Fruit fly (Drosophila melanogaster): Measurements from ENCODE around the gene IleRS.
A peak's percentile ranks its signal among the peaks of the same experiment; 100 is the strongest.

DNA sequence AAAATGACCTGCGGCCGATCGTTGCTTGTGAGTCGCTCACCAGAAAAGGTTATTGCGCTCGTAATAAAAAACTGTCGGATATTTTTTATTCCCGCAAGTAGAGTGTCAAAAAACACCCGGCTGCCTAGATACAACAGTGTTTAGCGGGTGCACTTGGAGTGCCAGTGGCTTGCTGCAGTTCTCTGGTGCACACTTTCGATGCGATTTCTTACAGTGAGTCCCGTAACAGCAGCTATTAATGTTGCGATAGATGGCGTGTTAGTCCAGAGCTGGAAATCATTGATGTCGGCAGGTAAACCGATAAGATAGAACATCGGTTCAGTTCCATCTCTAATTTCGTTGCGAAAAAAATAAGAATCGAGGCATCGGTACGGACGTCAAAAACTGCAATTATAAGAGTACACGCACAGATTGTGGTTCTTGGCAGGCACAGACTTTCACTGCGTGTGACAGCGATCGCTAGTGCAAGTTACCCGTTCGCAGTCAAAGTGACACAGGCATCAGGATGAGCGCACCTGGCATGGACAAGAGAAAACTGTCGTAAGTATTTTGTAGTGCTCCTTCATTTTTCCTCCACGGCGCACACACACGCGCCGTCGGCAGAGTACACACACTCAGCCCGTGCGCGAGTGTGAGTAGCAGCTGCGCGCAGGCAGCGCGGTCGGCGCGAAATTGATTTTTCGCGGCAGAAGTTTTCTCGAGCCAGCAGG is 21.1 kb upstream of the IleRS start, which contains the start of gene Csp:
- no peak for TF ChIP-seq tj (GFP tag; optimal IDR thresholded peaks at IDR 0.05)
- TF ChIP-seq Mnt (GFP tag; optimal IDR thresholded peaks at IDR 0.05): peak; percentile 61
- peak; percentile 35 for TF ChIP-seq CG7045 (GFP tag; optimal IDR thresholded peaks at IDR 0.05)
- peak; percentile 35 for TF ChIP-seq CG14711 (tag; optimal IDR thresholded peaks at IDR 0.05)
- peak; percentile 18 for TF ChIP-seq ovo (GFP tag; optimal IDR thresholded peaks at IDR 0.05)
- no peak for TF ChIP-seq CG33017 (tag; optimal IDR thresholded peaks at IDR 0.05)
- no peak for TF ChIP-seq kay (GFP tag; ENCODE audit: borderline replicate concordance)
- peak; percentile 38 for TF ChIP-seq CG7101 (tag; optimal IDR thresholded peaks at IDR 0.05)
- peak; percentile 47 for TF ChIP-seq Clk (GFP tag; optimal IDR thresholded peaks at IDR 0.05)
- TF ChIP-seq Hr96 (GFP tag; optimal IDR thresholded peaks at IDR 0.05): peak; percentile 67
- TF ChIP-seq cic (GFP tag; optimal IDR thresholded peaks at IDR 0.05): peak; percentile 35
- peak; percentile 78 for TF ChIP-seq toe (GFP tag; optimal IDR thresholded peaks at IDR 0.05)
- TF ChIP-seq bab1 (GFP tag; optimal IDR thresholded peaks at IDR 0.05): peak; percentile 47

All from whole organism, adult.